Worm (Caenorhabditis elegans) whole organism, L4 larva: ENCODE measurements around the gene srz-59.

Experiments used
- Y105C5A.15 ChIP-seq: fragments of 200-800 bp; sonication (Bioruptor generic); IDR thresholded peaks from 2 replicates; pipeline ENCODE4 v1.3.6; 2022; ENCODE audit warnings: missing genetic modification characterization, missing compliant biosample characterization
- ZK546.5 ChIP-seq, 2 experiments: sonication (generic microtip); optimal IDR thresholded peaks; 2 replicates each; lab custom pipeline; 2017; ENCODE audit warnings: missing biosample characterization in 2 of 2, missing genetic modification characterization in 2 of 2
- aha-1 ChIP-seq: fragments of 150-350 bp; peaks from one replicate; lab custom pipeline; 2014; ENCODE audit warnings: missing biosample characterization, missing genetic modification characterization
- ceh-28 ChIP-seq: fragments of 150-350 bp; optimal IDR thresholded peaks from 2 replicates; lab custom pipeline; 2014; ENCODE audit warnings: missing biosample characterization, missing genetic modification reagents, missing genetic modification characterization
- daf-12 ChIP-seq: fragments of 150-350 bp; optimal IDR thresholded peaks from 2 replicates; lab custom pipeline; 2014; ENCODE audit warnings: missing biosample characterization, missing genetic modification reagents, missing genetic modification characterization
- dmd-9 ChIP-seq: fragments of 200-800 bp; sonication (Bioruptor generic); IDR thresholded peaks from 2 replicates; pipeline ENCODE4 v1.3.6; 2022; ENCODE audit warnings: missing genetic modification reagents, missing genetic modification characterization, missing compliant biosample characterization
- egl-43 ChIP-seq: fragments of 200-800 bp; sonication (Bioruptor generic); IDR thresholded peaks from 2 replicates; pipeline ENCODE4 v1.3.6; 2022; ENCODE audit warnings: missing genetic modification reagents, missing genetic modification characterization, missing compliant biosample characterization
- lim-7 ChIP-seq: fragments of 200-800 bp; sonication (Bioruptor generic); IDR thresholded peaks from 2 replicates; pipeline ENCODE4 v1.3.6; 2022; ENCODE audit warnings: missing genetic modification characterization, missing compliant biosample characterization
- lin-39 ChIP-seq: fragments of 150-350 bp; optimal IDR thresholded peaks from 2 replicates; lab custom pipeline; 2014; ENCODE audit warnings: missing biosample characterization, missing genetic modification reagents, missing genetic modification characterization
- skn-1 ChIP-seq: fragments of 150-350 bp; optimal IDR thresholded peaks from 2 replicates; lab custom pipeline; 2014; ENCODE audit warnings: missing biosample characterization, missing genetic modification characterization
- ztf-11 ChIP-seq: fragments of 150-350 bp; optimal IDR thresholded peaks from 2 replicates; lab custom pipeline; 2014; ENCODE audit warnings: missing biosample characterization, missing genetic modification characterization

DNA sequence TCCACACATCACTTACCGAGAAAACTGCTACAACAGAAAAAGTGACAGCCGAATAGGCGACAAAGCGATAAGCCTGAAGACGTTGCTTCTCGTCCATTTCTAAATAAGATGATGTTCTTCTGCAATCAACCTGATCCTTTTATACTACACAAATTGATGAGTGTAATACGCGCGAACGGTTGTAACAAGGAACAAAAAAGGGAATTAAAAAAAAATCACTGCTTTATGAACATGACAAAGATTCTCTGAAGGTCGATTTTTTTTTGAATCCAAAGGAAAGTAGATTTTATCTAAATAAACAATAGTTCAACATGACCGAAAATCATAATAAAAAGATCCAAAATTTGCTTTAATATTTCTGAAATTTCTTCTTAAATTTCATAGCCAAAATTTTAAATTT is 32.6 kb upstream of the srz-59 start, which contains the start of gene col-133:
- no peak for TF ChIP-seq lim-7 (GFP tag; lab: Robert Waterston, UW)
- TF ChIP-seq ZK546.5 (tag; optimal IDR thresholded peaks at IDR 0.05; lab: Kevin White, UChicago): no peak
- no peak for TF ChIP-seq Y105C5A.15 (GFP tag; lab: Robert Waterston, UW)
- no peak for TF ChIP-seq ceh-28 (tag; lab: Kevin White, UChicago)
- no peak for TF ChIP-seq ztf-11 (tag; lab: Kevin White, UChicago)
- no peak for TF ChIP-seq skn-1
- TF ChIP-seq daf-12: no peak
- TF ChIP-seq aha-1 (tag; lab: Kevin White, UChicago): no peak
- no peak for TF ChIP-seq egl-43 (GFP tag; lab: Robert Waterston, UW)
- no peak for TF ChIP-seq lin-39
- TF ChIP-seq dmd-9 (GFP tag; lab: Robert Waterston, UW): no peak
